Worm (Caenorhabditis elegans): ENCODE data around the gene clec-74.

The clec-74 gene

DNA sequence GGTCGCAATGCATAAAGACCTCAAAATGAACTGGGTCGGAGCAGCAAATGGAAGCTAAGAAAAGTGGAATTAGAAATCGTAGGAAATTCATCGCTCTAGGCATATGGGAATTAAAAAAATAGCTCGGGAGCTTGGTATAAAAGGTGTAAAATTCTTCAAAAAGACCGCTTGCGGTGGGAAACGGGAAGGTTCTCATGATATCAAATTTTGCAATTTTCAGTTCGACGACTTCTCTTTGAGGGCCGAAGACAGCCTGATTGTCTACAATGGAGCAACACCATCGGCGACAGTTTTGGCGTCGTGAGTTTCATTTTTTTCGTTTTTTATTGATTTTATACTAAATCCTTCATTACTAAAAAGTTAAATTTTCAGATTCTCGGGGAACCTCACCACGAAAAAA lies 41.7 kb downstream of the clec-74 start, which contains the start of gene F47C12.8:
Gene F47C12.8, minus strand, starts transcription at position 101 of the 400 bp plus-strand sequence.
- TF ChIP-seq let-526 (GFP tag; IDR thresholded peaks at IDR 0.05), result no peak
- no peak for TF ChIP-seq ceh-40 (GFP tag; IDR thresholded peaks at IDR 0.05)
- no peak for TF ChIP-seq Y53G8AR.9 (GFP tag; conservative IDR thresholded peaks at IDR 0.05)
- no peak for TF ChIP-seq lsl-1 (GFP tag; optimal IDR thresholded peaks at IDR 0.05)
- TF ChIP-seq lin-35 (GFP tag; optimal IDR thresholded peaks at IDR 0.05), result no peak
- TF ChIP-seq ccch-3 (GFP tag; optimal IDR thresholded peaks at IDR 0.05), result no peak
- no peak for TF ChIP-seq nhr-27 (tag; optimal IDR thresholded peaks at IDR 0.05)
- no peak for TF ChIP-seq unc-62 (GFP tag; optimal IDR thresholded peaks at IDR 0.05)
- TF ChIP-seq F23B12.7 (tag; optimal IDR thresholded peaks at IDR 0.05; ENCODE audit: insufficient read depth), result no peak
- TF ChIP-seq nfya-1 (tag; optimal IDR thresholded peaks at IDR 0.05; ENCODE audit: borderline replicate concordance, insufficient read depth), result no peak
- no peak for TF ChIP-seq madf-6 (GFP tag; IDR thresholded peaks at IDR 0.05)
- no peak for TF ChIP-seq egl-18 (GFP tag; IDR thresholded peaks at IDR 0.05)

DNA sequence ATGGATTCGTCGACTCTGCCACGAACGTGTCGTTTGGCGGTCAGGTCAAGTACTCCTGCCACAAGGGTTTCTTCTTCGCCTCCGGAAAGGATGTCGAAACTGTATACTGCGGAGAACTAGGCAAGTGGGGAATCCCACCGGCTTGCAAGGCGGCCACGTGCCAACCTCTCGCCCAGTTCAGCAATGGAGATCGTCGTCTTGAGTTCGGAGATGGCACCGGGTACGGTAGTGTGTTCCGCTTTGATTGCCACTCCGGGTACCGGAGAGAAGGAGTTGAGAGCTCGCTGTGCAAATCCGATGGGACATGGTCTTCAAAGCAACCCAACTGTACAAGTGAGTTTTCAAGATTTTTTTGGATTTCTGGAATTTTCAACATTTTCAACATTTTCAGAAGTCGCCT lies 42.9 kb downstream of the clec-74 start:
- no peak for TF ChIP-seq Y53G8AR.9 (GFP tag; conservative IDR thresholded peaks at IDR 0.05)
- peak; percentile 49; the same call in 1 of the 2 replicates for TF ChIP-seq zfh-2 (GFP tag; conservative IDR thresholded peaks at IDR 0.05)
- TF ChIP-seq ets-4 (GFP tag; optimal IDR thresholded peaks at IDR 0.05), result no peak
- no peak for TF ChIP-seq atf-7 (tag; optimal IDR thresholded peaks at IDR 0.05)
- 0 out of 2 replicates have a peak, but pooled peaks have one; percentile 39 for TF ChIP-seq nfyb-1 (GFP tag; IDR thresholded peaks at IDR 0.05)

DNA sequence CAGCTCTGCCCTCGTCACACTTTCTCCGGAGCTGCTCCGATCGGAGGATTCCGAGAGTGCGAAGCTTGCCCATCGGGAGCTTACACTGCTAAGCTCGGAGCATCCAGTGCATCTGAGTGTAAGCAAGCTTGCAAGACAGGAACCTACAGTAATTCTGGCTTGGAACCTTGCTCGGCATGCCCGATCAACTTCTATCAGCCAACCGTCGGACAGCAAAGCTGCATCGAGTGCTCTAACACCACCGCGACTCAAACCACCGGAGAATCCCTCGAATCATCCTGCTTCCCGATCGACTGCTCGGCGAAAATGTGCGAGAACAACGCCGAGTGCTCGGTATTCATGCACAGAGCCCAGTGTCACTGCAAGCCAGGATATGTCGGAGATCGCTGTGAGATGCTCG lies 47.4 kb downstream of the clec-74 start:
- TF ChIP-seq zfh-2 (GFP tag; conservative IDR thresholded peaks at IDR 0.05), result peak; percentile 71
- TF ChIP-seq mcd-1 (GFP tag; IDR thresholded peaks at IDR 0.05), result 0 out of 2 replicates have a peak, but pooled peaks have one; percentile 20
- TF ChIP-seq ceh-79 (tag; optimal IDR thresholded peaks at IDR 0.05), result no peak
- no peak for TF ChIP-seq ztf-6 (GFP tag; IDR thresholded peaks at IDR 0.05)
- no peak for TF ChIP-seq mel-28 (tag; optimal IDR thresholded peaks at IDR 0.05; ENCODE audit: borderline replicate concordance)
- TF ChIP-seq ccch-3 (GFP tag; optimal IDR thresholded peaks at IDR 0.05), result no peak
- no peak for TF ChIP-seq sdz-38 (tag; optimal IDR thresholded peaks at IDR 0.05)

ce11 chrIV:4005166-4005565 lies 48.4 kb downstream of the clec-74 start:
- TF ChIP-seq aptf-3 (GFP tag; IDR thresholded peaks at IDR 0.05) (no peak), Y53F4B.3 (GFP tag; IDR thresholded peaks at IDR 0.05) (no peak), lin-26 (GFP tag; IDR thresholded peaks at IDR 0.05) (no peak), lin-54 (GFP tag; optimal IDR thresholded peaks at IDR 0.05) (no peak), hlh-26 (GFP tag; conservative IDR thresholded peaks at IDR 0.05) (no peak), Y53G8AR.9 (GFP tag; conservative IDR thresholded peaks at IDR 0.05) (no peak), mxl-1 (tag; optimal IDR thresholded peaks at IDR 0.05) (no peak), athp-1 (tag; optimal IDR thresholded peaks at IDR 0.05) (no peak), rcor-1 (GFP tag; IDR thresholded peaks at IDR 0.05) (no peak), bed-2 (GFP tag; IDR thresholded peaks at IDR 0.05) (no peak), sea-2 (GFP tag; IDR thresholded peaks at IDR 0.05) (no peak), ceh-40 (GFP tag; IDR thresholded peaks at IDR 0.05) (no peak), somi-1 (GFP tag; optimal IDR thresholded peaks at IDR 0.05) (no peak), let-526 (GFP tag; IDR thresholded peaks at IDR 0.05) (no peak), Y95B8A.8 (GFP tag; IDR thresholded peaks at IDR 0.05) (no peak), ztf-18 (tag; optimal IDR thresholded peaks at IDR 0.05) (no peak), hlh-12 (tag; optimal IDR thresholded peaks at IDR 0.05) (no peak), F57A8.1 (GFP tag; optimal IDR thresholded peaks at IDR 0.05) (no peak), akir-1 (GFP tag; optimal IDR thresholded peaks at IDR 0.05) (no peak)
